5 worm cellular contexts compared by ENCODE assay signal in the genomic region with DNA sequence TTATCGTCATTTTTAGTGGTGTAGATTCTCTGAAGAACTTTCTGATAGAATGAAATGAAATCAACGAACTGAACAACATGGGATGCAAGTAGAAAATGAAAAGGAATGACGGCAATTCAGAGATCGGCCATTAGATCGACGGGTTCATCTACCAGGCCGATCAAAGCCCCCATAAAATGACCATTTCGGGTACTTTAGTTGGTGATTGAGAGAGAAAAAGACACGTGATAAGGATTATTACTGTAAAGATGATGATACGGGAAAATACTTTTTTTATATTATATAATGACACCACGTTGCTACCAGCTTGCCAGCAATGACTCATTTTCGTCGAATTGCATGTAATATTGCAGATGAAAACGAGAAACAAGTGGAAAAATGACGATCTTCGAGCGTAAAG.
TF ChIP-seq lines count a peak whose summit lies in the region.

Gene best-1 (minus strand): TSS at position 29 of the 400 bp plus-strand sequence.

TF ChIP-seq in whole organism, L1 larva, 84 proteins besides CTCF, POLR2A, EP300 and RAD21:
- TF ChIP-seq mdl-1 (tag; optimal IDR thresholded peaks at IDR 0.05; lab: Kevin White, UChicago) = peak in 1 of 2 experiments; percentile 49
- peak; percentile 45 for TF ChIP-seq nhr-71 (tag; optimal IDR thresholded peaks at IDR 0.05; lab: Kevin White, UChicago)
- peak; percentile 67 for TF ChIP-seq nhr-85 (tag; lab: Kevin White, UChicago)
- TF ChIP-seq snu-23 (GFP tag; optimal IDR thresholded peaks at IDR 0.05; lab: Kevin White, UChicago) = peak; percentile 25
- TF ChIP-seq lsy-2 (tag; optimal IDR thresholded peaks at IDR 0.05; lab: Kevin White, UChicago) = peak in 1 of 2 experiments; percentile 54
- peak; percentile 73 for TF ChIP-seq blmp-1 (tag; optimal IDR thresholded peaks at IDR 0.05; lab: Kevin White, UChicago)
- TF ChIP-seq nhr-20 (tag; optimal IDR thresholded peaks at IDR 0.05; lab: Kevin White, UChicago) = peak; percentile 64
- TF ChIP-seq nhr-90 (tag; optimal IDR thresholded peaks at IDR 0.05; lab: Kevin White, UChicago; ENCODE audit: poor library complexity) = peak; percentile 55
- TF ChIP-seq grh-1 (GFP tag; IDR thresholded peaks at IDR 0.05; lab: Robert Waterston, UW) = no peak
- TF ChIP-seq lin-39 (tag; optimal IDR thresholded peaks at IDR 0.05; lab: Kevin White, UChicago) = no peak
- peak; percentile 22 for TF ChIP-seq unc-130 (tag; optimal IDR thresholded peaks at IDR 0.05; lab: Kevin White, UChicago)
- TF ChIP-seq nhr-19 (GFP tag; conservative IDR thresholded peaks at IDR 0.05; lab: Robert Waterston, UW) = peak; percentile 46; the same call in 1 of the 2 replicates
- TF ChIP-seq elt-3 (tag; optimal IDR thresholded peaks at IDR 0.05; lab: Kevin White, UChicago) = peak in 4 of 6 experiments; percentile 34 to 69 (median 50)
- no peak for TF ChIP-seq efl-1 (optimal IDR thresholded peaks at IDR 0.05; lab: Kevin White, UChicago)
- no peak for TF ChIP-seq efl-1 (GFP tag; optimal IDR thresholded peaks at IDR 0.05 in 1 of 2; lab: Kevin White, UChicago)

TF ChIP-seq in whole organism, L2 larva, 48 proteins besides CTCF, POLR2A, EP300 and RAD21 (continues in another document):
- TF ChIP-seq zag-1 (tag; optimal IDR thresholded peaks at IDR 0.05; lab: Kevin White, UChicago) (no peak), ceh-16 (tag; optimal IDR thresholded peaks at IDR 0.05; lab: Kevin White, UChicago) (no peak), mab-5 (tag; optimal IDR thresholded peaks at IDR 0.05; lab: Kevin White, UChicago) (no peak), lin-13 (GFP tag; optimal IDR thresholded peaks at IDR 0.05; lab: Kevin White, UChicago) (no peak), nhr-25 (tag; optimal IDR thresholded peaks at IDR 0.05; lab: Kevin White, UChicago) (no peak), nhr-23 (tag; optimal IDR thresholded peaks at IDR 0.05; lab: Kevin White, UChicago) (no peak), gmeb-1 (tag; optimal IDR thresholded peaks at IDR 0.05; lab: Kevin White, UChicago) (no peak), sma-9 (GFP tag; optimal IDR thresholded peaks at IDR 0.05; lab: Kevin White, UChicago) (peak; percentile 82), sma-9 (tag; optimal IDR thresholded peaks at IDR 0.05; lab: Kevin White, UChicago) (no peak), mdl-1 (tag; optimal IDR thresholded peaks at IDR 0.05; lab: Kevin White, UChicago) (no peak), nhr-237 (tag; optimal IDR thresholded peaks at IDR 0.05; lab: Kevin White, UChicago) (no peak), nhr-21 (tag; optimal IDR thresholded peaks at IDR 0.05; lab: Kevin White, UChicago) (peak; percentile 74), fos-1 (tag; optimal IDR thresholded peaks at IDR 0.05; lab: Kevin White, UChicago) (no peak), C34F6.9 (tag; optimal IDR thresholded peaks at IDR 0.05; lab: Kevin White, UChicago) (no peak), peb-1 (tag; optimal IDR thresholded peaks at IDR 0.05; lab: Kevin White, UChicago) (no peak), ceh-82 (tag; optimal IDR thresholded peaks at IDR 0.05; lab: Kevin White, UChicago) (no peak), nhr-12 (tag; optimal IDR thresholded peaks at IDR 0.05; lab: Kevin White, UChicago) (no peak), lin-11 (tag; optimal IDR thresholded peaks at IDR 0.05; lab: Kevin White, UChicago) (no peak), skn-1 (tag; optimal IDR thresholded peaks at IDR 0.05; lab: Kevin White, UChicago) (no peak), elt-1 (tag; optimal IDR thresholded peaks at IDR 0.05; lab: Kevin White, UChicago) (no peak)

TF ChIP-seq in whole organism, L3 larva, 47 proteins besides CTCF, POLR2A, EP300 and RAD21:
- TF ChIP-seq nfya-1 (tag; optimal IDR thresholded peaks at IDR 0.05; lab: Kevin White, UChicago; ENCODE audit: insufficient read depth) (no peak), ztf-11 (tag; optimal IDR thresholded peaks at IDR 0.05; lab: Kevin White, UChicago) (no peak), R02D3.7 (tag; optimal IDR thresholded peaks at IDR 0.05; lab: Kevin White, UChicago) (no peak), nhr-23 (tag; optimal IDR thresholded peaks at IDR 0.05; lab: Kevin White, UChicago) (peak; percentile 1), mdl-1 (tag; optimal IDR thresholded peaks at IDR 0.05; lab: Kevin White, UChicago) (peak; percentile 14), fos-1 (tag; optimal IDR thresholded peaks at IDR 0.05; lab: Kevin White, UChicago) (no peak), egl-27 (tag; optimal IDR thresholded peaks at IDR 0.05; lab: Kevin White, UChicago) (no peak), egl-5 (tag; optimal IDR thresholded peaks at IDR 0.05; lab: Kevin White, UChicago) (peak; percentile 57), nhr-76 (tag; optimal IDR thresholded peaks at IDR 0.05; lab: Kevin White, UChicago) (no peak), ama-1 (optimal IDR thresholded peaks at IDR 0.05; lab: Kevin White, UChicago) (no peak), hmg-11 (tag; optimal IDR thresholded peaks at IDR 0.05; lab: Kevin White, UChicago) (no peak), nhr-237 (tag; optimal IDR thresholded peaks at IDR 0.05; lab: Kevin White, UChicago) (no peak), ztf-4 (tag; optimal IDR thresholded peaks at IDR 0.05; lab: Kevin White, UChicago) (no peak), fkh-2 (tag; optimal IDR thresholded peaks at IDR 0.05; lab: Kevin White, UChicago) (no peak), lin-15B (tag; optimal IDR thresholded peaks at IDR 0.05; lab: Kevin White, UChicago) (no peak), pha-4 (tag; optimal IDR thresholded peaks at IDR 0.05; lab: Kevin White, UChicago) (no peak), daf-12 (tag; optimal IDR thresholded peaks at IDR 0.05; lab: Kevin White, UChicago) (no peak), lin-39 (tag; optimal IDR thresholded peaks at IDR 0.05; lab: Kevin White, UChicago) (no peak), nhr-25 (tag; optimal IDR thresholded peaks at IDR 0.05; lab: Kevin White, UChicago) (no peak), nhr-12 (tag; optimal IDR thresholded peaks at IDR 0.05; lab: Kevin White, UChicago) (no peak)

TF ChIP-seq in whole organism, L4 larva, 104 proteins besides CTCF, POLR2A, EP300 and RAD21 (continues in another document):
- TF ChIP-seq F10B5.3 (tag; optimal IDR thresholded peaks at IDR 0.05; lab: Kevin White, UChicago) (no peak), F26F4.8 (GFP tag; conservative IDR thresholded peaks at IDR 0.05; lab: Robert Waterston, UW) (no peak), mes-2 (tag; optimal IDR thresholded peaks at IDR 0.05; lab: Kevin White, UChicago; ENCODE audit: poor library complexity, severe bottlenecking) (no peak), arid-1 (GFP tag; conservative IDR thresholded peaks at IDR 0.05; lab: Robert Waterston, UW) (no peak), T26A8.4 (GFP tag; IDR thresholded peaks at IDR 0.05; lab: Robert Waterston, UW) (no peak), nhr-42 (GFP tag; IDR thresholded peaks at IDR 0.05; lab: Robert Waterston, UW) (no peak), nhr-10 (tag; optimal IDR thresholded peaks at IDR 0.05; lab: Kevin White, UChicago) (no peak), nhr-11 (tag; optimal IDR thresholded peaks at IDR 0.05; lab: Kevin White, UChicago) (no peak), dpl-1 (GFP tag; optimal IDR thresholded peaks at IDR 0.05; lab: Kevin White, UChicago) (no peak), mxl-3 (GFP tag; optimal IDR thresholded peaks at IDR 0.05; lab: Kevin White, UChicago) (peak; percentile 32), ztf-11 (tag; optimal IDR thresholded peaks at IDR 0.05; lab: Kevin White, UChicago) (no peak), ceh-28 (tag; optimal IDR thresholded peaks at IDR 0.05; lab: Kevin White, UChicago) (no peak), daf-8 (GFP tag; IDR thresholded peaks at IDR 0.05; lab: Robert Waterston, UW) (no peak), dmd-6 (GFP tag; IDR thresholded peaks at IDR 0.05; lab: Robert Waterston, UW) (0 out of 2 replicates have a peak, but pooled peaks have one; percentile 17), nhr-102 (tag; optimal IDR thresholded peaks at IDR 0.05; lab: Kevin White, UChicago) (no peak), egl-43 (GFP tag; IDR thresholded peaks at IDR 0.05; lab: Robert Waterston, UW) (no peak), fkh-10 (GFP tag; optimal IDR thresholded peaks at IDR 0.05; lab: Kevin White, UChicago) (no peak), ceh-62 (tag; optimal IDR thresholded peaks at IDR 0.05; lab: Kevin White, UChicago) (no peak), aly-2 (tag; optimal IDR thresholded peaks at IDR 0.05; lab: Kevin White, UChicago) (no peak), nhr-28 (tag; optimal IDR thresholded peaks at IDR 0.05; lab: Kevin White, UChicago) (peak; percentile 52), hlh-30 (tag; optimal IDR thresholded peaks at IDR 0.05; lab: Kevin White, UChicago; ENCODE audit: insufficient read depth) (peak; percentile 5)

TF ChIP-seq in whole organism, young adult, 124 proteins besides CTCF, POLR2A, EP300 and RAD21:
- TF ChIP-seq cebp-2 (GFP tag; IDR thresholded peaks at IDR 0.05; lab: Robert Waterston, UW) (no peak), let-607 (tag; optimal IDR thresholded peaks at IDR 0.05; lab: Kevin White, UChicago) (no peak), snpc-4 (GFP tag; optimal IDR thresholded peaks at IDR 0.05; lab: Kevin White, UChicago) (no peak), snpc-4 (tag; optimal IDR thresholded peaks at IDR 0.05; lab: Kevin White, UChicago) (no peak), lin-40 (tag; optimal IDR thresholded peaks at IDR 0.05; lab: Kevin White, UChicago) (peak; percentile 24), ceh-91 (GFP tag; IDR thresholded peaks at IDR 0.05; lab: Robert Waterston, UW) (no peak), nhr-179 (tag; optimal IDR thresholded peaks at IDR 0.05; lab: Kevin White, UChicago) (no peak), lsy-27 (tag; optimal IDR thresholded peaks at IDR 0.05; lab: Kevin White, UChicago; ENCODE audit: borderline replicate concordance, insufficient read depth) (no peak), snpc-1.3 (tag; optimal IDR thresholded peaks at IDR 0.05; lab: Kevin White, UChicago; ENCODE audit: insufficient read depth) (no peak)
